Fruit fly (Drosophila melanogaster) whole organism, embryonic: Measurements from ENCODE around the gene CG17154.

ENCODE experiments used
- Adf1 ChIP-seq: fragments of 200-800 bp; sonication (Bioruptor generic); IDR thresholded peaks from 2 replicates; pipeline ENCODE4 v1.3.6; 2022; ENCODE audit warnings: missing biosample characterization, missing genetic modification characterization
- Bgb ChIP-seq: fragments of 200-800 bp; sonication (Bioruptor generic); IDR thresholded peaks from 2 replicates; pipeline ENCODE4 v1.3.6; 2022; ENCODE audit warnings: missing biosample characterization, missing genetic modification characterization; ENCODE audit not compliant: partially characterized antibody
- Bteb2 ChIP-seq: fragments of 200-800 bp; sonication (Bioruptor generic); optimal IDR thresholded peaks from 2 replicates; lab custom pipeline; 2016; ENCODE audit warnings: missing biosample characterization, missing genetic modification characterization
- CG10147 ChIP-seq: fragments of 200-800 bp; sonication (Bioruptor generic); optimal IDR thresholded peaks from 2 replicates; lab custom pipeline; 2019; ENCODE audit warnings: missing biosample characterization, mild to moderate bottlenecking, missing genetic modification characterization, moderate library complexity
- CG10274 ChIP-seq: fragments of 200-800 bp; sonication (Bioruptor generic); optimal IDR thresholded peaks from 3 replicates; lab custom pipeline; 2017; ENCODE audit warnings: missing biosample characterization, mild to moderate bottlenecking, missing genetic modification characterization
- CG11696 ChIP-seq: fragments of 200-800 bp; sonication (Bioruptor generic); IDR thresholded peaks from 2 replicates; pipeline ENCODE4 v1.3.6; 2022; ENCODE audit warnings: missing biosample characterization, missing genetic modification characterization
- CG11723 ChIP-seq: fragments of 200-800 bp; sonication (Bioruptor generic); optimal IDR thresholded peaks from 2 replicates; lab custom pipeline; 2017; ENCODE audit warnings: missing biosample characterization, mild to moderate bottlenecking, missing genetic modification characterization
- CG13894 ChIP-seq: fragments of 200-800 bp; sonication (Bioruptor generic); optimal IDR thresholded peaks from 3 replicates; lab custom pipeline; 2018; ENCODE audit warnings: missing biosample characterization, mild to moderate bottlenecking, missing genetic modification characterization, moderate library complexity
- CG16813 ChIP-seq: fragments of 200-800 bp; sonication (Bioruptor generic); IDR thresholded peaks from 3 replicates; pipeline ENCODE4 v1.3.6; 2022; ENCODE audit warnings: missing biosample characterization, missing genetic modification characterization; ENCODE audit not compliant: partially characterized antibody
- CG16863 ChIP-seq: fragments of 200-800 bp; sonication (Bioruptor generic); optimal IDR thresholded peaks from 3 replicates; lab custom pipeline; 2016; ENCODE audit warnings: missing biosample characterization, missing genetic modification characterization
- CG17359 ChIP-seq: fragments of 200-800 bp; sonication (Bioruptor generic); optimal IDR thresholded peaks from 3 replicates; lab custom pipeline; 2018; ENCODE audit warnings: missing biosample characterization, mild to moderate bottlenecking, missing genetic modification characterization, moderate library complexity
- CG17802 ChIP-seq: fragments of 200-800 bp; sonication (Bioruptor generic); optimal IDR thresholded peaks from 2 replicates; lab custom pipeline; 2018; ENCODE audit warnings: missing biosample characterization, mild to moderate bottlenecking, missing genetic modification characterization, moderate library complexity
- CG2116 ChIP-seq: fragments of 200-800 bp; sonication (Bioruptor generic); optimal IDR thresholded peaks from 3 replicates; lab custom pipeline; 2018; ENCODE audit warnings: missing biosample characterization, mild to moderate bottlenecking, missing genetic modification characterization
- CG3065 ChIP-seq: fragments of 200-800 bp; sonication (Bioruptor generic); optimal IDR thresholded peaks from 2 replicates; lab custom pipeline; 2016; ENCODE audit warnings: missing biosample characterization, missing genetic modification characterization
- CG32767 ChIP-seq: fragments of 200-800 bp; sonication (Bioruptor generic); IDR thresholded peaks from 2 replicates; pipeline ENCODE4 v1.3.6; 2022; ENCODE audit warnings: missing biosample characterization, missing genetic modification characterization
- CG4854 ChIP-seq: fragments of 200-800 bp; sonication (Bioruptor generic); optimal IDR thresholded peaks from 2 replicates; lab custom pipeline; 2016; ENCODE audit warnings: missing biosample characterization, missing genetic modification characterization, inconsistent platforms
- CG8089 ChIP-seq: fragments of 200-800 bp; sonication (Bioruptor generic); optimal IDR thresholded peaks from 3 replicates; lab custom pipeline; 2016; ENCODE audit warnings: missing biosample characterization, missing genetic modification characterization
- CG8359 ChIP-seq: fragments of 200-800 bp; sonication (Bioruptor generic); optimal IDR thresholded peaks from 2 replicates; lab custom pipeline; 2017; ENCODE audit warnings: missing biosample characterization, mild to moderate bottlenecking, missing genetic modification characterization, borderline replicate concordance
- CG8478 ChIP-seq: fragments of >200 bp; optimal IDR thresholded peaks from 2 replicates; lab custom pipeline; 2018
- CG8944 ChIP-seq: fragments of 200-800 bp; sonication (Bioruptor generic); optimal IDR thresholded peaks from 3 replicates; lab custom pipeline; 2016; ENCODE audit warnings: missing biosample characterization, missing genetic modification characterization
- CG9817 ChIP-seq: fragments of 200-800 bp; sonication (Bioruptor generic); optimal IDR thresholded peaks from 2 replicates; lab custom pipeline; 2018; ENCODE audit warnings: missing biosample characterization, mild to moderate bottlenecking, missing genetic modification characterization, moderate library complexity
- Dfd ChIP-seq, 2 experiments: fragments of >200 bp; optimal IDR thresholded peaks; 2 replicates each; lab custom pipeline; 2017; ENCODE audit warnings: missing biosample characterization in 2 of 2, missing genetic modification characterization in 2 of 2
- Dip2 ChIP-seq: fragments of 200-800 bp; sonication (Bioruptor generic); IDR thresholded peaks from 2 replicates; pipeline ENCODE4 v1.3.6; 2022; ENCODE audit warnings: missing biosample characterization, missing genetic modification characterization
- MESR4 ChIP-seq: fragments of 200-800 bp; sonication (Bioruptor generic); optimal IDR thresholded peaks from 2 replicates; lab custom pipeline; 2018; ENCODE audit warnings: missing biosample characterization, mild to moderate bottlenecking, missing genetic modification characterization, moderate library complexity
- Sox100B ChIP-seq: fragments of 200-800 bp; sonication (Bioruptor generic); optimal IDR thresholded peaks from 3 replicates; lab custom pipeline; 2018; ENCODE audit warnings: missing biosample characterization, mild to moderate bottlenecking, missing genetic modification characterization
- Sry-β ChIP-seq: fragments of 200-800 bp; sonication (Bioruptor generic); optimal IDR thresholded peaks from 2 replicates; lab custom pipeline; 2018; ENCODE audit warnings: missing biosample characterization, mild to moderate bottlenecking, missing genetic modification characterization, moderate library complexity
- ap ChIP-seq: fragments of 200-800 bp; sonication (Bioruptor generic); IDR thresholded peaks from 2 replicates; pipeline ENCODE4 v1.3.6; 2022; ENCODE audit warnings: missing biosample characterization, missing genetic modification characterization
- bbx ChIP-seq: fragments of 200-800 bp; sonication (Bioruptor generic); IDR thresholded peaks from 2 replicates; pipeline ENCODE4 v1.3.6; 2022; ENCODE audit warnings: missing biosample characterization, missing genetic modification characterization; ENCODE audit not compliant: partially characterized antibody
- cas ChIP-seq: fragments of 200-800 bp; sonication (Bioruptor generic); IDR thresholded peaks from 2 replicates; pipeline ENCODE4 v1.3.6; 2022; ENCODE audit warnings: missing biosample characterization, missing genetic modification characterization
- chif ChIP-seq, 2 experiments: fragments of 200-800 bp; sonication (Bioruptor generic); optimal IDR thresholded peaks; 3 replicates each; lab custom pipeline; 2016; ENCODE audit warnings: missing biosample characterization in 2 of 2, missing genetic modification characterization in 2 of 2
- chm ChIP-seq: fragments of 200-800 bp; sonication (Bioruptor generic); IDR thresholded peaks from 2 replicates; pipeline ENCODE4 v1.3.6; 2022; ENCODE audit warnings: missing biosample characterization, missing genetic modification characterization
- croc ChIP-seq: fragments of 200-800 bp; sonication (Bioruptor generic); conservative IDR thresholded peaks from 3 replicates; pipeline ENCODE4 v1.3.6; 2022; ENCODE audit warnings: missing biosample characterization, missing genetic modification characterization
- da ChIP-seq: fragments of 200-800 bp; sonication (Bioruptor generic); optimal IDR thresholded peaks from 2 replicates; lab custom pipeline; 2016; ENCODE audit warnings: missing biosample characterization, missing genetic modification characterization
- en ChIP-seq: fragments of 200-800 bp; sonication (Bioruptor generic); optimal IDR thresholded peaks from 2 replicates; lab custom pipeline; 2016; ENCODE audit warnings: missing biosample characterization, missing genetic modification characterization
- fd96Cb ChIP-seq: fragments of 200-800 bp; sonication (Bioruptor generic); optimal IDR thresholded peaks from 2 replicates; lab custom pipeline; 2018; ENCODE audit warnings: missing biosample characterization, mild to moderate bottlenecking, missing genetic modification characterization, moderate library complexity
- gt ChIP-seq: fragments of 200-800 bp; sonication (Bioruptor generic); IDR thresholded peaks from 2 replicates; pipeline ENCODE4 v1.3.6; 2022; ENCODE audit warnings: missing biosample characterization, missing genetic modification characterization
- her ChIP-seq: fragments of 200-800 bp; sonication (Bioruptor generic); optimal IDR thresholded peaks from 2 replicates; lab custom pipeline; 2016; ENCODE audit warnings: missing biosample characterization, missing genetic modification characterization
- jing ChIP-seq: fragments of 200-800 bp; sonication (Bioruptor generic); optimal IDR thresholded peaks from 2 replicates; lab custom pipeline; 2018; ENCODE audit warnings: missing biosample characterization, mild to moderate bottlenecking, missing genetic modification characterization
- ken ChIP-seq: fragments of 200-800 bp; sonication (Bioruptor generic); IDR thresholded peaks from 3 replicates; pipeline ENCODE4 v1.3.6; 2022; ENCODE audit warnings: missing biosample characterization, missing genetic modification characterization
- lmd ChIP-seq: fragments of 200-800 bp; sonication (Bioruptor generic); IDR thresholded peaks from 2 replicates; pipeline ENCODE4 v1.3.6; 2022; ENCODE audit warnings: missing biosample characterization, missing genetic modification characterization
- mirr ChIP-seq: fragments of 200-800 bp; sonication (Bioruptor generic); optimal IDR thresholded peaks from 3 replicates; lab custom pipeline; 2018; ENCODE audit warnings: missing biosample characterization, mild to moderate bottlenecking, missing genetic modification characterization
- p53 ChIP-seq: fragments of 200-800 bp; sonication (Bioruptor generic); optimal IDR thresholded peaks from 2 replicates; lab custom pipeline; 2016; ENCODE audit warnings: missing biosample characterization, missing genetic modification characterization
- pan ChIP-seq, 4 experiments: fragments of >200 bp in 3 of 4; fragments of 200-800 bp in 1 of 4; sonication (Bioruptor generic) in 1 of 4; optimal IDR thresholded peaks in 3 of 4; IDR thresholded peaks in 1 of 4; 2 replicates each; pipeline versions ENCODE4 v1.3.6 to Lab custom; 2017 to 2022; ENCODE audit warnings: missing biosample characterization in 2 of 4, missing genetic modification characterization in 2 of 4, mixed read lengths in 1 of 4
- phol ChIP-seq: fragments of 200-800 bp; sonication (Bioruptor generic); optimal IDR thresholded peaks from 3 replicates; lab custom pipeline; 2018; ENCODE audit warnings: missing biosample characterization, mild to moderate bottlenecking, missing genetic modification characterization, moderate library complexity
- pum ChIP-seq: fragments of 200-800 bp; sonication (Bioruptor generic); optimal IDR thresholded peaks from 2 replicates; lab custom pipeline; 2016; ENCODE audit warnings: missing biosample characterization, missing genetic modification characterization
- pzg ChIP-seq: fragments of 200-800 bp; sonication (Bioruptor generic); optimal IDR thresholded peaks from 3 replicates; lab custom pipeline; 2018; ENCODE audit warnings: missing biosample characterization, mild to moderate bottlenecking, missing genetic modification characterization, moderate library complexity
- sqz ChIP-seq: fragments of 200-800 bp; sonication (Bioruptor generic); optimal IDR thresholded peaks from 3 replicates; lab custom pipeline; 2018; ENCODE audit warnings: missing biosample characterization, mild to moderate bottlenecking, missing genetic modification characterization
- sr ChIP-seq: fragments of 200-800 bp; sonication (Bioruptor generic); IDR thresholded peaks from 3 replicates; pipeline ENCODE4 v1.3.6; 2022; ENCODE audit warnings: missing biosample characterization, missing genetic modification characterization
- tap ChIP-seq: fragments of 200-800 bp; optimal IDR thresholded peaks from 3 replicates; lab custom pipeline; 2019; ENCODE audit warnings: missing biosample characterization, mild to moderate bottlenecking, missing genetic modification characterization, moderate library complexity
- wor ChIP-seq: fragments of 200-800 bp; sonication (Bioruptor generic); IDR thresholded peaks from 2 replicates; pipeline ENCODE4 v1.3.6; 2022; ENCODE audit warnings: missing biosample characterization, missing genetic modification characterization
- yki ChIP-seq: fragments of >200 bp; optimal IDR thresholded peaks from 3 replicates; lab custom pipeline; 2018

Gene CG17154

DNA sequence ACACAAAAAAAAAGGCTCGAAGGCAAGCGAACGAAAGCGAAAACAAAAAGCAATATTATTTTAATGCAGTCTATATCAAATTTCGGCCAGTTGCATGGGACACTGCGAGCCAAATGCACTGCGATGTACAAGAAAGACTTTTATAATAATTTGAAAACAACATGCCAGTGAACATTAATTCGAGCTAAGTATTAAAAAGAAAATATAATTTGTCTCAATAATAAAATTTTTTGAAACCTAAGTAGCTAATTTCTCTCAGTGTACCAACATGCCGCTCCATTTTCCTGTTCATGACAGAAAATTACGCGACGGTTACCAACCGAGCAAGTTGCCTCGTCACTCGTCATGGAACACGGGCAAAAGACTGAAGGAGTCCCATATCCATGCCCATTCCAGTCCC is 11.1 kb upstream of the CG17154 start:
- TF ChIP-seq CG2116: peak; percentile 33
- TF ChIP-seq lmd: peak; percentile 55
- TF ChIP-seq cas (GFP tag; lab: Robert Waterston, UW): no peak
- TF ChIP-seq CG17359: peak; percentile 67
- TF ChIP-seq MESR4: no peak
- no peak for TF ChIP-seq Dip2 (GFP tag; lab: Robert Waterston, UW)
- TF ChIP-seq CG8089: peak; percentile 10
- TF ChIP-seq pan (optimal IDR thresholded peaks at IDR 0.05; lab: Kevin White, UChicago): no peak
- TF ChIP-seq pan (GFP tag; optimal IDR thresholded peaks at IDR 0.05 in 1 of 2, IDR thresholded peaks at IDR 0.05 in 1 of 2): peak in 1 of 2 experiments; percentile 58
- peak; percentile 16 for TF ChIP-seq da (GFP tag; lab: Kevin White, UChicago)
- peak; percentile 63 for TF ChIP-seq Sox100B (GFP tag; lab: Kevin White, UChicago)
- no peak for TF ChIP-seq CG16813 (GFP tag; lab: Robert Waterston, UW)
- peak; percentile 28 for TF ChIP-seq jing (GFP tag; lab: Kevin White, UChicago)
- peak in 1 of 2 experiments; percentile 64 for TF ChIP-seq chif (GFP tag; optimal IDR thresholded peaks at IDR 0.05; lab: Kevin White, UChicago)
- TF ChIP-seq bbx: no peak
- no peak for TF ChIP-seq Dfd (GFP tag; optimal IDR thresholded peaks at IDR 0.05; lab: Kevin White, UChicago)
- TF ChIP-seq her: no peak
- TF ChIP-seq ap: peak; percentile 36; the same call in 1 of the 2 replicates
- TF ChIP-seq CG8478: no peak
- TF ChIP-seq ken (GFP tag; lab: Robert Waterston, UW): peak; percentile 68; the same call in 2 of the 3 replicates
- TF ChIP-seq Bgb (GFP tag; lab: Robert Waterston, UW): no peak
- TF ChIP-seq chm (GFP tag; lab: Robert Waterston, UW): peak; percentile 51; the same call in 1 of the 2 replicates
- TF ChIP-seq sqz (GFP tag; lab: Kevin White, UChicago): peak; percentile 68
- TF ChIP-seq croc (GFP tag; lab: Robert Waterston, UW): peak; percentile 52; the same call in 2 of the 3 replicates
- no peak for TF ChIP-seq en (GFP tag; lab: Kevin White, UChicago)
- no peak for TF ChIP-seq CG10274
- TF ChIP-seq CG9817 (tag; lab: Kevin White, UChicago): no peak
- TF ChIP-seq Sry-β (GFP tag; lab: Kevin White, UChicago): no peak
- peak; percentile 49 for TF ChIP-seq pum
- peak; percentile 51 for TF ChIP-seq wor (GFP tag; lab: Robert Waterston, UW)
- no peak for TF ChIP-seq Adf1 (GFP tag; lab: Robert Waterston, UW)
- TF ChIP-seq CG13894 (tag; lab: Kevin White, UChicago): no peak
- no peak for TF ChIP-seq p53 (GFP tag; lab: Kevin White, UChicago)
- no peak for TF ChIP-seq CG4854
- peak; percentile 49 for TF ChIP-seq tap (tag; lab: Kevin White, UChicago)
- TF ChIP-seq fd96Cb: peak; percentile 64
- TF ChIP-seq CG10147 (GFP tag; lab: Kevin White, UChicago): peak; percentile 37
- TF ChIP-seq gt (GFP tag; lab: Robert Waterston, UW): 0 out of 2 replicates have a peak, but pooled peaks have one; percentile 8
- no peak for TF ChIP-seq CG32767 (GFP tag; lab: Robert Waterston, UW)
- peak; percentile 40 for TF ChIP-seq CG8944 (GFP tag; lab: Kevin White, UChicago)
- TF ChIP-seq CG8359 (GFP tag; lab: Kevin White, UChicago): peak; percentile 37
- no peak for TF ChIP-seq mirr
- peak; percentile 32 for TF ChIP-seq Bteb2 (GFP tag; lab: Kevin White, UChicago)
- TF ChIP-seq phol (tag; lab: Kevin White, UChicago): peak; percentile 79
- peak; percentile 22 for TF ChIP-seq CG17802 (tag; lab: Kevin White, UChicago)
- TF ChIP-seq pzg (GFP tag; lab: Kevin White, UChicago): no peak
- no peak for TF ChIP-seq CG11696
- no peak for TF ChIP-seq sr (GFP tag; lab: Robert Waterston, UW)
- peak; percentile 39 for TF ChIP-seq CG16863 (GFP tag; lab: Kevin White, UChicago)
- no peak for TF ChIP-seq yki (lab: Kevin White, UChicago)
- peak; percentile 33 for TF ChIP-seq CG11723 (GFP tag; lab: Kevin White, UChicago)
- TF ChIP-seq CG3065: no peak
